Worm (Caenorhabditis elegans): ENCODE data around the gene Y50E8A.5.

ce11 chrV:14723020-14723419, 13.7 kb downstream of the Y50E8A.5 start, which contains the start of gene R08A2.7:
- TF ChIP-seq lsy-2 (tag; optimal IDR thresholded peaks at IDR 0.05) (no peak), pha-4 (tag; optimal IDR thresholded peaks at IDR 0.05) (no peak), ceh-43 (GFP tag; optimal IDR thresholded peaks at IDR 0.05) (no peak), ztf-11 (tag; optimal IDR thresholded peaks at IDR 0.05) (no peak)
